Fruit fly (Drosophila melanogaster) whole organism, embryonic: ENCODE data around the gene NdufA3.

Source experiments
- Atf6 ChIP-seq: fragments of 200-800 bp; sonication (Bioruptor generic); IDR thresholded peaks from 2 replicates; pipeline ENCODE4 v1.3.6; 2022; ENCODE audit warnings: missing biosample characterization, missing genetic modification characterization
- Bgb ChIP-seq: fragments of 200-800 bp; sonication (Bioruptor generic); IDR thresholded peaks from 2 replicates; pipeline ENCODE4 v1.3.6; 2022; ENCODE audit warnings: missing biosample characterization, missing genetic modification characterization; ENCODE audit not compliant: partially characterized antibody
- CG10366 ChIP-seq: fragments of 200-800 bp; sonication (Bioruptor generic); IDR thresholded peaks from 2 replicates; pipeline ENCODE4 v1.3.6; 2022; ENCODE audit warnings: missing biosample characterization, missing genetic modification characterization
- CG10565 ChIP-seq: fragments of 200-800 bp; sonication (Bioruptor generic); optimal IDR thresholded peaks from 3 replicates; lab custom pipeline; 2016; ENCODE audit warnings: missing biosample characterization, mild to moderate bottlenecking, missing genetic modification characterization
- CG13123 ChIP-seq: fragments of 200-800 bp; sonication (Bioruptor generic); optimal IDR thresholded peaks from 2 replicates; lab custom pipeline; 2016; ENCODE audit warnings: missing biosample characterization, missing genetic modification characterization
- CG14965 ChIP-seq: fragments of 200-800 bp; sonication (Bioruptor generic); optimal IDR thresholded peaks from 2 replicates; lab custom pipeline; 2016; ENCODE audit warnings: missing biosample characterization, missing genetic modification characterization, borderline replicate concordance
- CG15479 ChIP-seq: fragments of 200-800 bp; sonication (Bioruptor generic); optimal IDR thresholded peaks from 3 replicates; lab custom pipeline; 2019; ENCODE audit warnings: missing biosample characterization, mild to moderate bottlenecking, missing genetic modification characterization, moderate library complexity
- CG16813 ChIP-seq: fragments of 200-800 bp; sonication (Bioruptor generic); IDR thresholded peaks from 3 replicates; pipeline ENCODE4 v1.3.6; 2022; ENCODE audit warnings: missing biosample characterization, missing genetic modification characterization; ENCODE audit not compliant: partially characterized antibody
- CG34376 ChIP-seq: fragments of 200-800 bp; sonication (Bioruptor generic); optimal IDR thresholded peaks from 2 replicates; lab custom pipeline; 2018; ENCODE audit warnings: missing biosample characterization, mild to moderate bottlenecking, missing genetic modification characterization
- CG3726 ChIP-seq: fragments of 200-800 bp; sonication (Bioruptor generic); IDR thresholded peaks from 3 replicates; pipeline ENCODE4, ENCODE4 v1.3.6; 2022; ENCODE audit warnings: missing biosample characterization, missing genetic modification characterization
- CG42726 ChIP-seq: fragments of 200-800 bp; sonication (Bioruptor generic); IDR thresholded peaks from 2 replicates; pipeline ENCODE4 v1.3.6; 2022; ENCODE audit warnings: missing biosample characterization, missing genetic modification characterization; ENCODE audit not compliant: partially characterized antibody
- CG4617 ChIP-seq: fragments of 200-800 bp; sonication (Bioruptor generic); optimal IDR thresholded peaks from 3 replicates; lab custom pipeline; 2016; ENCODE audit warnings: missing biosample characterization, missing genetic modification characterization, borderline replicate concordance
- CG6175 ChIP-seq: fragments of 200-800 bp; sonication (Bioruptor generic); IDR thresholded peaks from 3 replicates; pipeline ENCODE4 v1.3.6; 2022; ENCODE audit warnings: missing biosample characterization, missing genetic modification characterization
- CG7963 ChIP-seq: fragments of 200-800 bp; sonication (Bioruptor generic); IDR thresholded peaks from 3 replicates; pipeline ENCODE4 v1.3.6; 2022; ENCODE audit warnings: missing biosample characterization, missing genetic modification characterization; ENCODE audit not compliant: partially characterized antibody
- CG8944 ChIP-seq: fragments of 200-800 bp; sonication (Bioruptor generic); optimal IDR thresholded peaks from 3 replicates; lab custom pipeline; 2016; ENCODE audit warnings: missing biosample characterization, missing genetic modification characterization
- CkIIα-i1 ChIP-seq: fragments of 200-800 bp; sonication (Bioruptor generic); IDR thresholded peaks from 2 replicates; pipeline ENCODE4 v1.3.6; 2022; ENCODE audit warnings: missing biosample characterization, missing genetic modification characterization
- Dbx ChIP-seq: fragments of 200-800 bp; sonication (Bioruptor generic); IDR thresholded peaks from 3 replicates; pipeline ENCODE4 v1.3.6; 2022; ENCODE audit warnings: missing biosample characterization, missing genetic modification characterization
- Doc3 ChIP-seq: fragments of 200-800 bp; sonication (Bioruptor generic); IDR thresholded peaks from 3 replicates; pipeline ENCODE4 v1.3.6; 2022; ENCODE audit warnings: missing biosample characterization, missing genetic modification characterization; ENCODE audit not compliant: partially characterized antibody
- Dref ChIP-seq: fragments of 200-800 bp; sonication (Bioruptor generic); IDR thresholded peaks from 2 replicates; pipeline ENCODE4 v1.3.6; 2022; ENCODE audit warnings: missing biosample characterization, missing genetic modification characterization
- E2f2 ChIP-seq: fragments of 200-800 bp; sonication (Bioruptor generic); IDR thresholded peaks from 2 replicates; pipeline ENCODE4 v1.3.6; 2022; ENCODE audit warnings: missing biosample characterization, missing genetic modification characterization
- Gsc ChIP-seq: fragments of 200-800 bp; sonication (Bioruptor generic); IDR thresholded peaks from 2 replicates; pipeline ENCODE4 v1.3.6; 2022; ENCODE audit warnings: missing biosample characterization, missing genetic modification characterization
- HLH3B ChIP-seq: fragments of 200-800 bp; sonication (Bioruptor generic); IDR thresholded peaks from 2 replicates; pipeline ENCODE4 v1.3.6; 2022; ENCODE audit warnings: missing biosample characterization, missing genetic modification characterization
- HLH4C ChIP-seq: fragments of 200-800 bp; sonication (Bioruptor generic); IDR thresholded peaks from 3 replicates; pipeline ENCODE4 v1.3.6; 2022; ENCODE audit warnings: missing biosample characterization, missing genetic modification characterization; ENCODE audit not compliant: partially characterized antibody
- Hmr ChIP-seq: fragments of 200-800 bp; sonication (Bioruptor generic); optimal IDR thresholded peaks from 3 replicates; lab custom pipeline; 2017; ENCODE audit warnings: mild to moderate bottlenecking, missing biosample characterization, missing genetic modification reagents, missing genetic modification characterization
- MESR4 ChIP-seq: fragments of 200-800 bp; sonication (Bioruptor generic); optimal IDR thresholded peaks from 2 replicates; lab custom pipeline; 2018; ENCODE audit warnings: missing biosample characterization, mild to moderate bottlenecking, missing genetic modification characterization, moderate library complexity
- Mrtf ChIP-seq: fragments of 200-800 bp; sonication (Bioruptor generic); IDR thresholded peaks from 3 replicates; pipeline ENCODE4 v1.3.6; 2022; ENCODE audit warnings: missing biosample characterization, missing genetic modification characterization
- Scr ChIP-seq: fragments of 200-800 bp; sonication (Bioruptor generic); IDR thresholded peaks from 2 replicates; pipeline ENCODE4 v1.3.6; 2022; ENCODE audit warnings: missing biosample characterization, missing genetic modification characterization; ENCODE audit not compliant: partially characterized antibody
- Side ChIP-seq: fragments of 200-800 bp; sonication (Bioruptor generic); optimal IDR thresholded peaks from 2 replicates; lab custom pipeline; 2016; ENCODE audit warnings: missing biosample characterization, missing genetic modification characterization
- Sin3A ChIP-seq: fragments of >200 bp; optimal IDR thresholded peaks from 2 replicates; lab custom pipeline; 2018
- ato ChIP-seq: fragments of 200-800 bp; sonication (Bioruptor generic); IDR thresholded peaks from 2 replicates; pipeline ENCODE4 v1.3.6; 2022; ENCODE audit warnings: missing biosample characterization, missing genetic modification characterization; ENCODE audit not compliant: partially characterized antibody
- bbx ChIP-seq: fragments of 200-800 bp; sonication (Bioruptor generic); IDR thresholded peaks from 2 replicates; pipeline ENCODE4 v1.3.6; 2022; ENCODE audit warnings: missing biosample characterization, missing genetic modification characterization; ENCODE audit not compliant: partially characterized antibody
- chinmo ChIP-seq: fragments of 200-800 bp; sonication (Bioruptor generic); IDR thresholded peaks from 4 replicates; pipeline ENCODE4 v1.3.6; 2022; ENCODE audit warnings: missing biosample characterization, missing genetic modification characterization; ENCODE audit not compliant: partially characterized antibody
- chm ChIP-seq: fragments of 200-800 bp; sonication (Bioruptor generic); IDR thresholded peaks from 2 replicates; pipeline ENCODE4 v1.3.6; 2022; ENCODE audit warnings: missing biosample characterization, missing genetic modification characterization
- ci ChIP-seq: fragments of 200-800 bp; sonication (Bioruptor generic); IDR thresholded peaks from 3 replicates; pipeline ENCODE4 v1.3.6; 2022; ENCODE audit warnings: missing biosample characterization, missing genetic modification characterization
- crp ChIP-seq, 2 experiments: fragments of 200-800 bp; sonication (Bioruptor generic); optimal IDR thresholded peaks; 2 replicates in 1 of 2; 3 replicates in 1 of 2; lab custom pipeline; 2017; ENCODE audit warnings: missing biosample characterization in 2 of 2, missing genetic modification characterization in 2 of 2, mild to moderate bottlenecking in 1 of 2, moderate library complexity in 1 of 2
- dm ChIP-seq: fragments of 200-800 bp; sonication (Bioruptor generic); optimal IDR thresholded peaks from 3 replicates; lab custom pipeline; 2016; ENCODE audit warnings: missing biosample characterization, missing genetic modification characterization
- lov ChIP-seq, 2 experiments: fragments of 200-800 bp in 1 of 2; fragments of >200 bp in 1 of 2; sonication (Bioruptor generic) in 1 of 2; IDR thresholded peaks in 1 of 2; optimal IDR thresholded peaks in 1 of 2; 2 replicates in 1 of 2; 3 replicates in 1 of 2; pipeline versions ENCODE4 v1.3.6 to Lab custom; 2017 to 2022; ENCODE audit warnings: missing biosample characterization in 1 of 2, missing genetic modification characterization in 1 of 2
- mld ChIP-seq: fragments of 200-800 bp; sonication (Bioruptor generic); IDR thresholded peaks from 3 replicates; pipeline ENCODE4 v1.3.6; 2022; ENCODE audit warnings: missing biosample characterization, missing genetic modification characterization; ENCODE audit not compliant: partially characterized antibody
- nau ChIP-seq: fragments of 200-800 bp; sonication (Bioruptor generic); optimal IDR thresholded peaks from 3 replicates; lab custom pipeline; 2017; ENCODE audit warnings: missing biosample characterization, mild to moderate bottlenecking, missing genetic modification characterization, missing genetic modification reagents
- pzg ChIP-seq: fragments of 200-800 bp; sonication (Bioruptor generic); optimal IDR thresholded peaks from 3 replicates; lab custom pipeline; 2018; ENCODE audit warnings: missing biosample characterization, mild to moderate bottlenecking, missing genetic modification characterization, moderate library complexity
- salm ChIP-seq: fragments of 200-800 bp; sonication (Bioruptor generic); optimal IDR thresholded peaks from 2 replicates; lab custom pipeline; 2018; ENCODE audit warnings: missing biosample characterization, mild to moderate bottlenecking, missing genetic modification characterization
- shn ChIP-seq: fragments of 200-800 bp; sonication (Bioruptor generic); optimal IDR thresholded peaks from 3 replicates; lab custom pipeline; 2016; ENCODE audit warnings: missing biosample characterization, missing genetic modification characterization
- slbo ChIP-seq: fragments of 200-800 bp; sonication (Bioruptor generic); IDR thresholded peaks from 2 replicates; pipeline ENCODE4 v1.3.6; 2022; ENCODE audit warnings: missing biosample characterization, missing genetic modification characterization
- sna ChIP-seq: fragments of 200-800 bp; sonication (Bioruptor generic); IDR thresholded peaks from 2 replicates; pipeline ENCODE4 v1.3.6; 2022; ENCODE audit warnings: missing biosample characterization, missing genetic modification characterization; ENCODE audit not compliant: partially characterized antibody
- stwl ChIP-seq: fragments of 200-800 bp; sonication (Bioruptor generic); optimal IDR thresholded peaks from 3 replicates; lab custom pipeline; 2018; ENCODE audit warnings: missing biosample characterization, mild to moderate bottlenecking, missing genetic modification characterization, moderate library complexity
- sug ChIP-seq: fragments of 200-800 bp; optimal IDR thresholded peaks from 2 replicates; lab custom pipeline; 2019; ENCODE audit warnings: missing biosample characterization, mild to moderate bottlenecking, missing genetic modification characterization, moderate library complexity
- tna ChIP-seq: fragments of 200-800 bp; sonication (Bioruptor generic); IDR thresholded peaks from 2 replicates; pipeline ENCODE4 v1.3.6; 2022; ENCODE audit warnings: missing biosample characterization, missing genetic modification characterization; ENCODE audit not compliant: partially characterized antibody
- trem ChIP-seq: fragments of 200-800 bp; optimal IDR thresholded peaks from 3 replicates; lab custom pipeline; 2019; ENCODE audit warnings: missing biosample characterization, mild to moderate bottlenecking, missing genetic modification characterization, moderate library complexity
- wor ChIP-seq: fragments of 200-800 bp; sonication (Bioruptor generic); IDR thresholded peaks from 2 replicates; pipeline ENCODE4 v1.3.6; 2022; ENCODE audit warnings: missing biosample characterization, missing genetic modification characterization

Gene NdufA3

dm6 chrX:9163110-9163509 lies 3.3 kb upstream of the NdufA3 start, which contains the start of gene mei-P26 (continued):
- TF ChIP-seq crp (GFP tag; optimal IDR thresholded peaks at IDR 0.05; lab: Kevin White, UChicago) (peak in 1 of 2 experiments; percentile 12), CG16813 (GFP tag; lab: Robert Waterston, UW) (peak; percentile 78), Dbx (0 out of 3 replicates have a peak, but pooled peaks have one; percentile 5), CG10366 (no peak), chinmo (GFP tag; lab: Robert Waterston, UW) (peak; percentile 94), nau (GFP tag; lab: Kevin White, UChicago) (no peak), sna (GFP tag; lab: Robert Waterston, UW) (peak; percentile 60; the same call in 1 of the 2 replicates), shn (no peak), CG15479 (no peak), ci (GFP tag; lab: Robert Waterston, UW) (no peak), HLH4C (GFP tag; lab: Robert Waterston, UW) (peak; percentile 81), sug (tag; lab: Kevin White, UChicago) (no peak), E2f2 (peak; percentile 56), Bgb (GFP tag; lab: Robert Waterston, UW) (peak; percentile 91), Hmr (GFP tag; lab: Kevin White, UChicago) (no peak), mld (GFP tag; lab: Robert Waterston, UW) (peak; percentile 74; the same call in 1 of the 3 replicates), Dref (GFP tag; lab: Robert Waterston, UW) (peak; percentile 83), Side (GFP tag; lab: Kevin White, UChicago) (peak; percentile 1), salm (tag; lab: Kevin White, UChicago) (no peak), MESR4 (GFP tag; lab: Kevin White, UChicago) (peak; percentile 73), Gsc (no peak), bbx (GFP tag; lab: Robert Waterston, UW) (peak; percentile 90)

- TF ChIP-seq CG14965 (GFP tag; lab: Kevin White, UChicago), result no peak
- peak; percentile 49; the same call in 1 of the 3 replicates for TF ChIP-seq CG7963 (GFP tag; lab: Robert Waterston, UW)
- 0 out of 2 replicates have a peak, but pooled peaks have one; percentile 23 for TF ChIP-seq ato
- no peak for TF ChIP-seq CG13123 (GFP tag; lab: Kevin White, UChicago)
- no peak for TF ChIP-seq HLH3B (GFP tag; lab: Robert Waterston, UW)
- peak; percentile 60 for TF ChIP-seq dm (GFP tag; lab: Kevin White, UChicago)
- no peak for TF ChIP-seq CG42726 (GFP tag; lab: Robert Waterston, UW)
- TF ChIP-seq Scr (GFP tag; lab: Robert Waterston, UW), result peak; percentile 65
- TF ChIP-seq lov (optimal IDR thresholded peaks at IDR 0.05; lab: Kevin White, UChicago), result no peak
- no peak for TF ChIP-seq lov (GFP tag; IDR thresholded peaks at IDR 0.05; lab: Robert Waterston, UW)
- no peak for TF ChIP-seq chm (GFP tag; lab: Robert Waterston, UW)
- no peak for TF ChIP-seq CG6175 (GFP tag; lab: Robert Waterston, UW)
- TF ChIP-seq CkIIα-i1 (GFP tag; lab: Robert Waterston, UW), result no peak
- 0 out of 2 replicates have a peak, but pooled peaks have one; percentile 14 for TF ChIP-seq tna
- TF ChIP-seq Doc3 (GFP tag; lab: Robert Waterston, UW), result peak; percentile 50; the same call in 2 of the 3 replicates
- TF ChIP-seq slbo (GFP tag; lab: Robert Waterston, UW), result no peak
- no peak for TF ChIP-seq CG34376 (GFP tag; lab: Kevin White, UChicago)
- no peak for TF ChIP-seq trem
- TF ChIP-seq Mrtf (GFP tag; lab: Robert Waterston, UW), result no peak
- TF ChIP-seq CG4617 (GFP tag; lab: Kevin White, UChicago), result peak; percentile 21
- TF ChIP-seq Sin3A, result peak; percentile 19
- peak; percentile 58 for TF ChIP-seq pzg (GFP tag; lab: Kevin White, UChicago)
- TF ChIP-seq stwl (tag; lab: Kevin White, UChicago), result peak; percentile 24
- TF ChIP-seq Atf6, result no peak
- no peak for TF ChIP-seq CG3726 (GFP tag; lab: Robert Waterston, UW)
- no peak for TF ChIP-seq wor
- TF ChIP-seq MESR4 (GFP tag; lab: Kevin White, UChicago), result peak; percentile 33
- no peak for TF ChIP-seq CG10565 (GFP tag; lab: Kevin White, UChicago)
- TF ChIP-seq CG8944, result no peak
Observed at dm6 chrX:9161912-9162311, 2.1 kb upstream of the NdufA3 start, which contains the start of the genes Zpr1 and CG44532. TSS of gene Zpr1 (minus strand) at chrX:9162090. TSS of gene CG44532 (plus strand) at chrX:9162092.
